Fruit fly (Drosophila melanogaster) whole organism, embryonic: ENCODE data around the gene lectin-37Db.
A peak's percentile ranks its signal among the peaks of the same experiment; 100 is the strongest.

Experiments used
- Asciz ChIP-seq: fragments of 200-800 bp; sonication (Bioruptor generic); optimal IDR thresholded peaks from 2 replicates; lab custom pipeline; 2017; ENCODE audit warnings: missing biosample characterization, mild to moderate bottlenecking, missing genetic modification characterization, missing genetic modification reagents
- B-H1 ChIP-seq: fragments of 200-800 bp; sonication (Bioruptor generic); IDR thresholded peaks from 3 replicates; pipeline ENCODE4 v1.3.6; 2022; ENCODE audit warnings: missing biosample characterization, missing genetic modification characterization
- Bdp1 ChIP-seq: fragments of 200-800 bp; sonication (Bioruptor generic); optimal IDR thresholded peaks from 3 replicates; lab custom pipeline; 2016; ENCODE audit warnings: missing biosample characterization, missing genetic modification characterization
- CG10209 ChIP-seq: fragments of 200-800 bp; sonication (Bioruptor generic); optimal IDR thresholded peaks from 3 replicates; lab custom pipeline; 2017; ENCODE audit warnings: missing biosample characterization, mild to moderate bottlenecking, missing genetic modification characterization, missing genetic modification reagents
- CG10274 ChIP-seq: fragments of 200-800 bp; sonication (Bioruptor generic); optimal IDR thresholded peaks from 3 replicates; lab custom pipeline; 2017; ENCODE audit warnings: missing biosample characterization, mild to moderate bottlenecking, missing genetic modification characterization
- CG12391 ChIP-seq: fragments of 200-800 bp; sonication (Bioruptor generic); optimal IDR thresholded peaks from 3 replicates; lab custom pipeline; 2018; ENCODE audit warnings: missing biosample characterization, mild to moderate bottlenecking, missing genetic modification characterization, moderate library complexity
- CG12659 ChIP-seq: fragments of 200-800 bp; sonication (Bioruptor generic); optimal IDR thresholded peaks from 3 replicates; lab custom pipeline; 2017; ENCODE audit warnings: mild to moderate bottlenecking, missing biosample characterization, missing genetic modification reagents, missing genetic modification characterization
- CG12942 ChIP-seq: fragments of 200-800 bp; sonication (Bioruptor generic); optimal IDR thresholded peaks from 3 replicates; lab custom pipeline; 2016; ENCODE audit warnings: missing biosample characterization, missing genetic modification characterization
- CG13287 ChIP-seq: fragments of 200-800 bp; sonication (Bioruptor generic); IDR thresholded peaks from 2 replicates; pipeline ENCODE4 v1.3.6; 2022; ENCODE audit warnings: missing biosample characterization, missing genetic modification characterization; ENCODE audit not compliant: partially characterized antibody
- CG15514 ChIP-seq: fragments of 200-800 bp; sonication (Bioruptor generic); optimal IDR thresholded peaks from 3 replicates; lab custom pipeline; 2017; ENCODE audit warnings: missing biosample characterization, missing genetic modification characterization, mild to moderate bottlenecking, moderate library complexity, missing genetic modification reagents
- CG1602 ChIP-seq: fragments of 200-800 bp; sonication (Bioruptor generic); optimal IDR thresholded peaks from 3 replicates; lab custom pipeline; 2016; ENCODE audit warnings: missing biosample characterization, missing genetic modification characterization
- CG1647 ChIP-seq: fragments of 200-800 bp; sonication (Bioruptor generic); optimal IDR thresholded peaks from 3 replicates; lab custom pipeline; 2016; ENCODE audit warnings: missing biosample characterization, missing genetic modification characterization
- CG16813 ChIP-seq: fragments of 200-800 bp; sonication (Bioruptor generic); IDR thresholded peaks from 3 replicates; pipeline ENCODE4 v1.3.6; 2022; ENCODE audit warnings: missing biosample characterization, missing genetic modification characterization; ENCODE audit not compliant: partially characterized antibody
- CG16863 ChIP-seq: fragments of 200-800 bp; sonication (Bioruptor generic); optimal IDR thresholded peaks from 3 replicates; lab custom pipeline; 2016; ENCODE audit warnings: missing biosample characterization, missing genetic modification characterization
- CG1832 ChIP-seq: fragments of 200-800 bp; sonication (Bioruptor generic); optimal IDR thresholded peaks from 2 replicates; lab custom pipeline; 2017; ENCODE audit warnings: missing biosample characterization, mild to moderate bottlenecking, missing genetic modification characterization, inconsistent platforms
- CG2199 ChIP-seq: fragments of 200-800 bp; sonication (Bioruptor generic); IDR thresholded peaks from 3 replicates; pipeline ENCODE4 v1.3.6; 2022; ENCODE audit warnings: missing biosample characterization, missing genetic modification characterization
- CG31441 ChIP-seq: fragments of 200-800 bp; sonication (Bioruptor generic); IDR thresholded peaks from 2 replicates; pipeline ENCODE4 v1.3.6; 2022; ENCODE audit warnings: missing biosample characterization, missing genetic modification characterization
- CG3281 ChIP-seq: fragments of 200-800 bp; sonication (Bioruptor generic); optimal IDR thresholded peaks from 3 replicates; lab custom pipeline; 2017; ENCODE audit warnings: missing biosample characterization, mild to moderate bottlenecking, missing genetic modification characterization
- CG42726 ChIP-seq: fragments of 200-800 bp; sonication (Bioruptor generic); IDR thresholded peaks from 2 replicates; pipeline ENCODE4 v1.3.6; 2022; ENCODE audit warnings: missing biosample characterization, missing genetic modification characterization; ENCODE audit not compliant: partially characterized antibody
- CG6791 ChIP-seq: fragments of 200-800 bp; sonication (Bioruptor generic); IDR thresholded peaks from 3 replicates; pipeline ENCODE4 v1.3.6; 2022; ENCODE audit warnings: missing biosample characterization, missing genetic modification characterization; ENCODE audit not compliant: partially characterized antibody
- CG7963 ChIP-seq: fragments of 200-800 bp; sonication (Bioruptor generic); IDR thresholded peaks from 3 replicates; pipeline ENCODE4 v1.3.6; 2022; ENCODE audit warnings: missing biosample characterization, missing genetic modification characterization; ENCODE audit not compliant: partially characterized antibody
- CG8290 ChIP-seq, 3 experiments: fragments of 200-800 bp; sonication (Bioruptor generic); optimal IDR thresholded peaks; 2 replicates each; lab custom pipeline; 2016 to 2019; ENCODE audit warnings: missing biosample characterization in 3 of 3, missing genetic modification characterization in 3 of 3, mild to moderate bottlenecking in 2 of 3, moderate library complexity in 1 of 3
- CG9215 ChIP-seq: fragments of 200-800 bp; sonication (Bioruptor generic); IDR thresholded peaks from 2 replicates; pipeline ENCODE4 v1.3.6; 2022; ENCODE audit warnings: missing biosample characterization, missing genetic modification characterization
- Dp ChIP-seq: fragments of 200-800 bp; sonication (Bioruptor generic); optimal IDR thresholded peaks from 2 replicates; lab custom pipeline; 2018; ENCODE audit warnings: missing biosample characterization, mild to moderate bottlenecking, missing genetic modification characterization, moderate library complexity
- ERR ChIP-seq: fragments of 200-800 bp; sonication (Bioruptor generic); optimal IDR thresholded peaks from 2 replicates; lab custom pipeline; 2016; ENCODE audit warnings: missing biosample characterization, missing genetic modification characterization
- Fer3 ChIP-seq: fragments of 200-800 bp; sonication (Bioruptor generic); optimal IDR thresholded peaks from 2 replicates; lab custom pipeline; 2018; ENCODE audit warnings: missing biosample characterization, mild to moderate bottlenecking, missing genetic modification characterization, moderate library complexity
- GATAe ChIP-seq: fragments of 200-800 bp; sonication (Bioruptor generic); conservative IDR thresholded peaks from 2 replicates; pipeline ENCODE4 v1.3.6; 2022; ENCODE audit warnings: missing biosample characterization, missing genetic modification characterization
- Myb ChIP-seq: fragments of 200-800 bp; sonication (Bioruptor generic); optimal IDR thresholded peaks from 2 replicates; lab custom pipeline; 2016; ENCODE audit warnings: missing biosample characterization, missing genetic modification characterization
- Nf-YB ChIP-seq: fragments of 200-800 bp; sonication (Bioruptor generic); optimal IDR thresholded peaks from 3 replicates; lab custom pipeline; 2019; ENCODE audit warnings: missing biosample characterization, mild to moderate bottlenecking, missing genetic modification characterization, moderate library complexity
- Trl ChIP-seq, 3 experiments: fragments of >200 bp in 2 of 3; fragments of 200-800 bp in 1 of 3; sonication (Bioruptor generic) in 1 of 3; optimal IDR thresholded peaks; 2 replicates in 1 of 3; 3 replicates in 2 of 3; lab custom pipeline; 2016 to 2017; ENCODE audit warnings: missing biosample characterization in 1 of 3, missing genetic modification characterization in 1 of 3
- Xbp1 ChIP-seq: fragments of 200-800 bp; sonication (Bioruptor generic); optimal IDR thresholded peaks from 3 replicates; lab custom pipeline; 2016; ENCODE audit warnings: missing biosample characterization, mild to moderate bottlenecking, missing genetic modification characterization
- ab ChIP-seq: fragments of 200-800 bp; sonication (Bioruptor generic); optimal IDR thresholded peaks from 2 replicates; lab custom pipeline; 2016; ENCODE audit warnings: missing biosample characterization, missing genetic modification characterization
- ato ChIP-seq: fragments of 200-800 bp; sonication (Bioruptor generic); IDR thresholded peaks from 2 replicates; pipeline ENCODE4 v1.3.6; 2022; ENCODE audit warnings: missing biosample characterization, missing genetic modification characterization; ENCODE audit not compliant: partially characterized antibody
- chinmo ChIP-seq: fragments of 200-800 bp; sonication (Bioruptor generic); IDR thresholded peaks from 4 replicates; pipeline ENCODE4 v1.3.6; 2022; ENCODE audit warnings: missing biosample characterization, missing genetic modification characterization; ENCODE audit not compliant: partially characterized antibody
- chm ChIP-seq: fragments of 200-800 bp; sonication (Bioruptor generic); IDR thresholded peaks from 2 replicates; pipeline ENCODE4 v1.3.6; 2022; ENCODE audit warnings: missing biosample characterization, missing genetic modification characterization
- en ChIP-seq: fragments of 200-800 bp; sonication (Bioruptor generic); optimal IDR thresholded peaks from 2 replicates; lab custom pipeline; 2016; ENCODE audit warnings: missing biosample characterization, missing genetic modification characterization
- fru ChIP-seq: fragments of >200 bp; optimal IDR thresholded peaks from 2 replicates; lab custom pipeline; 2017
- ham ChIP-seq: fragments of 200-800 bp; sonication (Bioruptor generic); IDR thresholded peaks from 2 replicates; pipeline ENCODE4 v1.3.6; 2022; ENCODE audit warnings: missing biosample characterization, missing genetic modification characterization
- hbn ChIP-seq: fragments of 200-800 bp; sonication (Bioruptor generic); IDR thresholded peaks from 2 replicates; pipeline ENCODE4 v1.3.6; 2022; ENCODE audit warnings: missing biosample characterization, missing genetic modification characterization; ENCODE audit not compliant: partially characterized antibody
- kni ChIP-seq: fragments of 200-800 bp; sonication (Bioruptor generic); optimal IDR thresholded peaks from 3 replicates; lab custom pipeline; 2017; ENCODE audit warnings: mild to moderate bottlenecking, missing biosample characterization, missing genetic modification reagents, missing genetic modification characterization
- lmd ChIP-seq: fragments of 200-800 bp; sonication (Bioruptor generic); IDR thresholded peaks from 2 replicates; pipeline ENCODE4 v1.3.6; 2022; ENCODE audit warnings: missing biosample characterization, missing genetic modification characterization
- mld ChIP-seq: fragments of 200-800 bp; sonication (Bioruptor generic); IDR thresholded peaks from 3 replicates; pipeline ENCODE4 v1.3.6; 2022; ENCODE audit warnings: missing biosample characterization, missing genetic modification characterization; ENCODE audit not compliant: partially characterized antibody
- nmo ChIP-seq: fragments of 200-800 bp; sonication (Bioruptor generic); optimal IDR thresholded peaks from 2 replicates; lab custom pipeline; 2018; ENCODE audit warnings: missing biosample characterization, mild to moderate bottlenecking, missing genetic modification characterization, moderate library complexity
- onecut ChIP-seq: fragments of 200-800 bp; sonication (Bioruptor generic); IDR thresholded peaks from 2 replicates; pipeline ENCODE4 v1.3.6; 2022; ENCODE audit warnings: missing biosample characterization, missing genetic modification characterization
- sd ChIP-seq: fragments of 200-800 bp; sonication (Bioruptor generic); optimal IDR thresholded peaks from 3 replicates; lab custom pipeline; 2018; ENCODE audit warnings: missing biosample characterization, mild to moderate bottlenecking, missing genetic modification characterization, moderate library complexity
- sr ChIP-seq: fragments of 200-800 bp; sonication (Bioruptor generic); IDR thresholded peaks from 3 replicates; pipeline ENCODE4 v1.3.6; 2022; ENCODE audit warnings: missing biosample characterization, missing genetic modification characterization
- vfl ChIP-seq: fragments of 200-800 bp; sonication (Bioruptor generic); optimal IDR thresholded peaks from 2 replicates; lab custom pipeline; 2016; ENCODE audit warnings: missing biosample characterization, missing genetic modification characterization
- vnd ChIP-seq: fragments of 200-800 bp; sonication (Bioruptor generic); IDR thresholded peaks from 3 replicates; pipeline ENCODE4 v1.3.6; 2022; ENCODE audit warnings: missing biosample characterization, missing genetic modification characterization; ENCODE audit not compliant: partially characterized antibody
- vvl ChIP-seq: fragments of 200-800 bp; sonication (Bioruptor generic); IDR thresholded peaks from 2 replicates; pipeline ENCODE4 v1.3.6; 2022; ENCODE audit warnings: missing biosample characterization, missing genetic modification characterization

The lectin-37Db gene

DNA sequence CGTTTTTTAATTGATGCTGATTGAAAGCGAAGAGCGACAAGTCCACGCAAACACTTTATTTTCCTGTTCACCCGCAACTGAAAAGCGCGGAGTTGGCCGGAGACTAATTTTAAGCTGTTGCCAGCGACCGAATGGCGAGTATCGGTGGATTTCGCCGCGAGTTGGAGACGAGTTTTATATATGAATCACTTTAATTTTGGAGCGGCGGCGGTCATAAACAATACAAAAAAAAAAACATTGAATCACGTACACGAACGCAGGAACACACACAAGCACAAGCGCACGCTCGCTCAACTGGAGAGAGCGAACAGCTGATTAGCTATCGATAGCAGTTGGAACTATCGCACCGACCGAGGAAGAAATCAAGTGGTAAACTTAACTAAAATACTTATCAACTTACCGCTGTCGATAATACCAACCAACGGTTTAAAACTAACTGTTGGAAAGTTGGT lies 7.5 kb downstream of the lectin-37Db start, which contains the start of gene Pax (continued):
- peak; percentile 98 for TF ChIP-seq CG13287
- peak; percentile 86 for TF ChIP-seq vnd (GFP tag; lab: Robert Waterston, UW)
- peak; percentile 60 for TF ChIP-seq CG12659 (GFP tag; lab: Kevin White, UChicago)
- peak; percentile 7 for TF ChIP-seq nmo (GFP tag; lab: Kevin White, UChicago)
- no peak for TF ChIP-seq CG1602 (GFP tag; lab: Kevin White, UChicago)
- peak; percentile 37 for TF ChIP-seq kni (GFP tag; lab: Kevin White, UChicago)
- TF ChIP-seq Nf-YB (GFP tag; lab: Kevin White, UChicago) = peak; percentile 78
- no peak for TF ChIP-seq vfl (GFP tag; lab: Kevin White, UChicago)
- no peak for TF ChIP-seq Fer3 (tag; lab: Kevin White, UChicago)
- peak; percentile 46 for TF ChIP-seq sd (tag; lab: Kevin White, UChicago)
- TF ChIP-seq CG8290 (GFP tag; optimal IDR thresholded peaks at IDR 0.05; lab: Kevin White, UChicago) = no peak
- TF ChIP-seq CG8290 (tag; optimal IDR thresholded peaks at IDR 0.05; lab: Kevin White, UChicago) = peak in 1 of 2 experiments; percentile 56
- peak; percentile 15; the same call in 1 of the 2 replicates for TF ChIP-seq vvl (GFP tag; lab: Robert Waterston, UW)
- no peak for TF ChIP-seq CG31441 (GFP tag; lab: Robert Waterston, UW)
- peak; percentile 64 for TF ChIP-seq CG15514 (GFP tag; lab: Kevin White, UChicago)
- TF ChIP-seq CG16863 = no peak
- no peak for TF ChIP-seq onecut (GFP tag; lab: Robert Waterston, UW)
- no peak for TF ChIP-seq CG3281 (GFP tag; lab: Kevin White, UChicago)
- TF ChIP-seq ERR (GFP tag; lab: Kevin White, UChicago) = no peak
- no peak for TF ChIP-seq sr (GFP tag; lab: Robert Waterston, UW)
- no peak for TF ChIP-seq en (GFP tag; lab: Kevin White, UChicago)
- no peak for TF ChIP-seq CG12391 (tag; lab: Kevin White, UChicago)
- TF ChIP-seq CG9215 (GFP tag; lab: Robert Waterston, UW) = no peak
- 0 out of 3 replicates have a peak, but pooled peaks have one; percentile 32 for TF ChIP-seq CG2199 (GFP tag; lab: Robert Waterston, UW)
- TF ChIP-seq CG42726 (GFP tag; lab: Robert Waterston, UW) = peak; percentile 98
- TF ChIP-seq CG7963 (GFP tag; lab: Robert Waterston, UW) = peak; percentile 90
- TF ChIP-seq CG1647 = no peak
- TF ChIP-seq Dp (GFP tag; lab: Kevin White, UChicago) = peak; percentile 67
- TF ChIP-seq hbn (GFP tag; lab: Robert Waterston, UW) = peak; percentile 98
- no peak for TF ChIP-seq ham (GFP tag; lab: Robert Waterston, UW)
- TF ChIP-seq CG12942 = no peak
- TF ChIP-seq Trl (optimal IDR thresholded peaks at IDR 0.05; lab: Kevin White, UChicago) = peak; percentile 66 to 77
- TF ChIP-seq Trl (GFP tag; optimal IDR thresholded peaks at IDR 0.05; lab: Kevin White, UChicago) = no peak
- TF ChIP-seq chm (GFP tag; lab: Robert Waterston, UW) = peak; percentile 34; the same call in 1 of the 2 replicates
- no peak for TF ChIP-seq CG10274 (GFP tag; lab: Kevin White, UChicago)
- TF ChIP-seq Asciz (GFP tag; lab: Kevin White, UChicago) = no peak
- TF ChIP-seq mld (GFP tag; lab: Robert Waterston, UW) = peak; percentile 81
- TF ChIP-seq lmd (GFP tag; lab: Robert Waterston, UW) = no peak
- TF ChIP-seq CG1832 (GFP tag; lab: Kevin White, UChicago) = no peak
- peak; percentile 96 for TF ChIP-seq chinmo (GFP tag; lab: Robert Waterston, UW)
- TF ChIP-seq CG10209 (GFP tag; lab: Kevin White, UChicago) = no peak
- no peak for TF ChIP-seq GATAe (GFP tag; lab: Robert Waterston, UW)
- TF ChIP-seq ab (GFP tag; lab: Kevin White, UChicago) = no peak
- TF ChIP-seq fru (lab: Kevin White, UChicago) = no peak
- TF ChIP-seq CG6791 = peak; percentile 95
- TF ChIP-seq B-H1 (GFP tag; lab: Robert Waterston, UW) = no peak
- peak; percentile 96 for TF ChIP-seq Myb
- TF ChIP-seq Bdp1 = no peak
- no peak for TF ChIP-seq Xbp1 (GFP tag; lab: Kevin White, UChicago)
- peak; percentile 92 for TF ChIP-seq ato (GFP tag; lab: Robert Waterston, UW)
- TF ChIP-seq CG16813 = peak; percentile 90
